Worm (Caenorhabditis elegans): Measurements from ENCODE around the gene cest-3.

cest-3 gene

ce11 chrX:12205478-12206059 is 35.9 kb upstream of the cest-3 start:
- TF ChIP-seq egl-43 (GFP tag; IDR thresholded peaks at IDR 0.05) (no peak; the same call in 1 of the 2 replicates), F10B5.3 (tag; optimal IDR thresholded peaks at IDR 0.05) (no peak), mdl-1 (tag; optimal IDR thresholded peaks at IDR 0.05) (peak in 1 of 2 experiments; percentile 59), R02D3.7 (tag; optimal IDR thresholded peaks at IDR 0.05) (no peak), mep-1 (tag; optimal IDR thresholded peaks at IDR 0.05) (peak; percentile 63), sdz-12 (GFP tag; optimal IDR thresholded peaks at IDR 0.05) (peak; percentile 34), hlh-11 (tag; optimal IDR thresholded peaks at IDR 0.05) (peak; percentile 11), lin-1 (GFP tag; IDR thresholded peaks at IDR 0.05) (no peak), fos-1 (tag; optimal IDR thresholded peaks at IDR 0.05) (no peak), hlh-30 (tag; optimal IDR thresholded peaks at IDR 0.05; ENCODE audit: insufficient read depth) (peak; percentile 76), nhr-237 (tag; optimal IDR thresholded peaks at IDR 0.05) (no peak), ceh-20 (GFP tag; IDR thresholded peaks at IDR 0.05) (0 out of 2 replicates have a peak, but pooled peaks have one; percentile 42), ctbp-1 (GFP tag; IDR thresholded peaks at IDR 0.05) (peak; percentile 84), unc-62 (GFP tag; optimal IDR thresholded peaks at IDR 0.05 in 1 of 2) (peak in 1 of 2 experiments; percentile 92), unc-62 (tag; optimal IDR thresholded peaks at IDR 0.05) (no peak), mxl-3 (GFP tag; optimal IDR thresholded peaks at IDR 0.05) (no peak), hif-1 (tag; optimal IDR thresholded peaks at IDR 0.05) (peak in 1 of 2 experiments; percentile 58), ceh-32 (tag; optimal IDR thresholded peaks at IDR 0.05; ENCODE audit: poor library complexity) (no peak), gei-8 (GFP tag; optimal IDR thresholded peaks at IDR 0.05) (no peak), F26F4.8 (GFP tag; conservative IDR thresholded peaks at IDR 0.05) (no peak), lsy-2 (tag; optimal IDR thresholded peaks at IDR 0.05) (peak; percentile 50 to 62), aha-1 (tag) (peak; percentile 94), set-16 (GFP tag; IDR thresholded peaks at IDR 0.05) (peak; percentile 91), rbr-2 (tag; optimal IDR thresholded peaks at IDR 0.05) (peak; percentile 87), F37D6.2 (tag; optimal IDR thresholded peaks at IDR 0.05) (peak; percentile 66), dmd-9 (GFP tag; IDR thresholded peaks at IDR 0.05) (0 out of 2 replicates have a peak, but pooled peaks have one; percentile 53), hmg-1.1 (GFP tag; IDR thresholded peaks at IDR 0.05) (peak; percentile 69), Y75B8A.6 (GFP tag; IDR thresholded peaks at IDR 0.05) (no peak), ama-1 (optimal IDR thresholded peaks at IDR 0.05) (no peak), nhr-48 (tag; optimal IDR thresholded peaks at IDR 0.05) (peak; percentile 26), nhr-25 (tag; optimal IDR thresholded peaks at IDR 0.05; ENCODE audit: borderline replicate concordance, insufficient read depth) (no peak), snpc-1.2 (GFP tag; IDR thresholded peaks at IDR 0.05) (no peak), unc-39 (tag; optimal IDR thresholded peaks at IDR 0.05) (no peak), zip-11 (GFP tag; IDR thresholded peaks at IDR 0.05) (no peak), mes-2 (tag; optimal IDR thresholded peaks at IDR 0.05; ENCODE audit: poor library complexity, severe bottlenecking) (peak; percentile 14), fkh-10 (GFP tag; optimal IDR thresholded peaks at IDR 0.05) (peak; percentile 88), nhr-11 (tag; optimal IDR thresholded peaks at IDR 0.05) (peak; percentile 51), lin-39 (tag; optimal IDR thresholded peaks at IDR 0.05) (no peak), daf-12 (tag; optimal IDR thresholded peaks at IDR 0.05) (no peak), nhr-6 (tag; optimal IDR thresholded peaks at IDR 0.05) (no peak)

DNA sequence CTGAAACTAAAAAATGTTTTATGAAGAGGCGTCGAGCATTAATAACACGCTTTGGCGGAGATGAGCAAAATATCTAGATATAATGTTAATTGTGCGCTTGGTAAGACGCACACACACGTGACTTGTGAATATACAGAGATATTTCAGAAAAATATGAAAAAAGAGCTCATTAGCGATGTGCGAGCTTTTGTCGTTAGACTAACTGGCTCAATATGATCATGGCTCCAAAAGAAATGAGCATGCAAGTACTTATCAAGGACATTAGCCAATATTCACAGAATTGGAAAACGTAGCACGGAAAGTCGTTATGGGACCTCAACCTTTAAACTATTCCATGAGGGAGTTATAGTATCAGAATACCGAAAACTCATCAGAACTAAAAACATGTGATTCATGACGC is 34.4 kb upstream of the cest-3 start:
- no peak for TF ChIP-seq lin-38 (GFP tag; IDR thresholded peaks at IDR 0.05)
- TF ChIP-seq unc-62 (GFP tag; optimal IDR thresholded peaks at IDR 0.05 in 1 of 2): peak in 1 of 2 experiments; percentile 90
- TF ChIP-seq unc-62 (tag; optimal IDR thresholded peaks at IDR 0.05): no peak
- peak; percentile 10 for TF ChIP-seq rbr-2 (tag; optimal IDR thresholded peaks at IDR 0.05)

Measured in whole organism, L4 larva.